Fruit fly (Drosophila melanogaster): ENCODE data around the gene Alg14.

Gene Alg14

DNA sequence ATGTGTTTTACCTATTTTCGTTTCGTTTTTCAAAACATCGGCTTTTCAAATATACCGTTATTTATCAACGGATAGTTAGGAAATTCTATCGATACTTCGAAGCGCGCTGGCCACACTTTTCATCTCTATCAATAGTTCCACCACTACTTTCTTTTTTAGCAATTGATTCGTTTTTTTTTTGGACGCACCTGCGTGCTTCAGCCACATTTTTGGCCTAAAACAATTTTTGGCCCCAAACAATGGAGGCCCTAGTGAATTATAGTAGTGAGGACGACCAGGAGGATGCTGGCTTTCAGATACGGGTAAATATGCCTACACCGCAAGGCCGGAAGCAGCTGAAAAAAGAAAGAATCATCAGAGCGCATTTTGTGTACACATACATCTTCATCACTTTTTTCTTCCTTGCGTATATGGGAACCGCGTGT, 10.3 kb downstream of the Alg14 start, which contains the start of gene CG6340 (continued):
- TF ChIP-seq pfk (GFP tag; optimal IDR thresholded peaks at IDR 0.05) (no peak), CG3065 (GFP tag; optimal IDR thresholded peaks at IDR 0.05) (no peak), slou (GFP tag; optimal IDR thresholded peaks at IDR 0.05) (no peak), wdn (GFP tag; IDR thresholded peaks at IDR 0.05) (no peak), sr (GFP tag; IDR thresholded peaks at IDR 0.05) (no peak), CG12236 (GFP tag; optimal IDR thresholded peaks at IDR 0.05) (no peak), slbo (GFP tag; IDR thresholded peaks at IDR 0.05) (no peak), CG8944 (GFP tag; optimal IDR thresholded peaks at IDR 0.05) (no peak), sens (GFP tag) (peak; percentile 65), CG14667 (GFP tag; IDR thresholded peaks at IDR 0.05) (no peak), seq (GFP tag; IDR thresholded peaks at IDR 0.05) (no peak), Doc2 (GFP tag; IDR thresholded peaks at IDR 0.05) (no peak), chif (GFP tag; optimal IDR thresholded peaks at IDR 0.05) (no peak), unpg (GFP tag; optimal IDR thresholded peaks at IDR 0.05) (no peak), lilli (GFP tag; optimal IDR thresholded peaks at IDR 0.05) (no peak), CG12769 (tag; optimal IDR thresholded peaks at IDR 0.05) (no peak), Side (GFP tag; optimal IDR thresholded peaks at IDR 0.05) (no peak), CG43689 (GFP tag; IDR thresholded peaks at IDR 0.05) (no peak), CG1233 (GFP tag; optimal IDR thresholded peaks at IDR 0.05) (no peak), CG3407 (GFP tag; optimal IDR thresholded peaks at IDR 0.05) (no peak), Rfx (GFP tag; IDR thresholded peaks at IDR 0.05) (peak; percentile 14; the same call in 1 of the 2 replicates), CG6813 (GFP tag; optimal IDR thresholded peaks at IDR 0.05) (no peak), gfzf (GFP tag; optimal IDR thresholded peaks at IDR 0.05) (peak; percentile 63), cg (GFP tag; optimal IDR thresholded peaks at IDR 0.05) (peak; percentile 67), dati (GFP tag; IDR thresholded peaks at IDR 0.05) (no peak), Gug (GFP tag; IDR thresholded peaks at IDR 0.05) (no peak), Dbx (GFP tag; IDR thresholded peaks at IDR 0.05) (no peak), phol (tag; optimal IDR thresholded peaks at IDR 0.05) (peak; percentile 16), CG32532 (GFP tag; IDR thresholded peaks at IDR 0.05) (no peak), tgo (GFP tag; IDR thresholded peaks at IDR 0.05) (no peak), CG17568 (GFP tag; optimal IDR thresholded peaks at IDR 0.05) (no peak), CG6683 (GFP tag; optimal IDR thresholded peaks at IDR 0.05) (no peak), crol (GFP tag; IDR thresholded peaks at IDR 0.05) (no peak), Asciz (GFP tag; optimal IDR thresholded peaks at IDR 0.05) (no peak), sima (GFP tag; optimal IDR thresholded peaks at IDR 0.05) (no peak), CG10979 (tag; optimal IDR thresholded peaks at IDR 0.05) (no peak), Gsc (GFP tag; IDR thresholded peaks at IDR 0.05) (no peak), mam (GFP tag; optimal IDR thresholded peaks at IDR 0.05) (no peak), CG1024 (GFP tag; IDR thresholded peaks at IDR 0.05) (no peak), CG11247 (GFP tag; IDR thresholded peaks at IDR 0.05) (no peak), B-H1 (GFP tag; IDR thresholded peaks at IDR 0.05) (no peak), odd (GFP tag; optimal IDR thresholded peaks at IDR 0.05) (no peak), ac (GFP tag; optimal IDR thresholded peaks at IDR 0.05) (no peak), gce (GFP tag; IDR thresholded peaks at IDR 0.05) (no peak), CG6765 (GFP tag; optimal IDR thresholded peaks at IDR 0.05) (no peak), CG10267 (tag; optimal IDR thresholded peaks at IDR 0.05) (peak; percentile 19), Oli (tag; optimal IDR thresholded peaks at IDR 0.05) (no peak), disco-r (GFP tag; optimal IDR thresholded peaks at IDR 0.05) (no peak), da (GFP tag; optimal IDR thresholded peaks at IDR 0.05) (no peak), CrebB (tag; optimal IDR thresholded peaks at IDR 0.05) (no peak), CG17328 (GFP tag; IDR thresholded peaks at IDR 0.05) (no peak), Mad (GFP tag; optimal IDR thresholded peaks at IDR 0.05) (no peak), CG1603 (tag; optimal IDR thresholded peaks at IDR 0.05) (peak; percentile 40)
